Fruit fly (Drosophila melanogaster) whole organism, adult: ENCODE results near the gene Ag5r.

Experiments used
- CG11617 ChIP-seq: fragments of 200-800 bp; sonication (Bioruptor generic); optimal IDR thresholded peaks from 2 replicates; lab custom pipeline; 2017; ENCODE audit warnings: mild to moderate bottlenecking, missing biosample characterization, missing genetic modification reagents, missing genetic modification characterization
- CG12768 ChIP-seq: fragments of 200-800 bp; sonication (Bioruptor generic); optimal IDR thresholded peaks from 2 replicates; lab custom pipeline; 2017; ENCODE audit warnings: missing biosample characterization, missing genetic modification characterization, mild to moderate bottlenecking, moderate library complexity, missing genetic modification reagents
- CG14711 ChIP-seq: fragments of 200-800 bp; sonication (Bioruptor generic); optimal IDR thresholded peaks from 2 replicates; lab custom pipeline; 2018; ENCODE audit warnings: missing biosample characterization, mild to moderate bottlenecking, missing genetic modification characterization, moderate library complexity
- CG1620 ChIP-seq: fragments of 200-800 bp; sonication (Bioruptor generic); optimal IDR thresholded peaks from 2 replicates; lab custom pipeline; 2016; ENCODE audit warnings: missing biosample characterization, missing genetic modification characterization
- CG33017 ChIP-seq: fragments of 200-800 bp; sonication (Bioruptor generic); optimal IDR thresholded peaks from 2 replicates; lab custom pipeline; 2018; ENCODE audit warnings: missing biosample characterization, mild to moderate bottlenecking, missing genetic modification characterization, moderate library complexity
- CG5204 ChIP-seq: fragments of 200-800 bp; sonication (Bioruptor generic); optimal IDR thresholded peaks from 2 replicates; lab custom pipeline; 2016; ENCODE audit warnings: missing biosample characterization, missing genetic modification characterization
- CG7045 ChIP-seq: fragments of 200-800 bp; sonication (Bioruptor generic); optimal IDR thresholded peaks from 2 replicates; lab custom pipeline; 2017; ENCODE audit warnings: missing biosample characterization, mild to moderate bottlenecking, missing genetic modification characterization
- CG7101 ChIP-seq: fragments of 200-800 bp; sonication (Bioruptor generic); optimal IDR thresholded peaks from 2 replicates; lab custom pipeline; 2018; ENCODE audit warnings: missing biosample characterization, mild to moderate bottlenecking, missing genetic modification characterization, moderate library complexity
- Clk ChIP-seq: fragments of 200-800 bp; sonication (Bioruptor generic); optimal IDR thresholded peaks from 2 replicates; lab custom pipeline; 2017; ENCODE audit warnings: missing biosample characterization, missing genetic modification characterization
- Crg-1 ChIP-seq: fragments of 200-800 bp; sonication (Bioruptor generic); optimal IDR thresholded peaks from 2 replicates; lab custom pipeline; 2016; ENCODE audit warnings: missing biosample characterization, missing genetic modification characterization
- Hr96 ChIP-seq: fragments of 200-800 bp; sonication (Bioruptor generic); optimal IDR thresholded peaks from 2 replicates; lab custom pipeline; 2016; ENCODE audit warnings: missing biosample characterization, missing genetic modification characterization
- Mnt ChIP-seq: fragments of 200-800 bp; sonication (Bioruptor generic); optimal IDR thresholded peaks from 2 replicates; lab custom pipeline; 2016; ENCODE audit warnings: missing biosample characterization, mild to moderate bottlenecking, missing genetic modification characterization
- bab1 ChIP-seq: fragments of 200-800 bp; sonication (Bioruptor generic); optimal IDR thresholded peaks from 3 replicates; lab custom pipeline; 2019; ENCODE audit warnings: missing biosample characterization, mild to moderate bottlenecking, missing genetic modification characterization, moderate library complexity
- cic ChIP-seq: fragments of 200-800 bp; sonication (Bioruptor generic); optimal IDR thresholded peaks from 2 replicates; lab custom pipeline; 2017; ENCODE audit warnings: missing biosample characterization, mild to moderate bottlenecking, missing genetic modification characterization, moderate library complexity
- cnc ChIP-seq, 2 experiments: fragments of >200 bp; optimal IDR thresholded peaks; 2 replicates each; lab custom pipeline; 2017
- kay ChIP-seq: fragments of 200-800 bp; sonication (Bioruptor generic); peaks from one replicate; lab custom pipeline; 2016; ENCODE audit warnings: missing biosample characterization, missing genetic modification characterization, borderline replicate concordance
- ovo ChIP-seq: fragments of 200-800 bp; sonication (Bioruptor generic); optimal IDR thresholded peaks from 2 replicates; lab custom pipeline; 2016; ENCODE audit warnings: missing biosample characterization, missing genetic modification characterization
- pad ChIP-seq: fragments of 200-800 bp; sonication (Bioruptor generic); optimal IDR thresholded peaks from 3 replicates; lab custom pipeline; 2017; ENCODE audit warnings: missing biosample characterization, missing genetic modification characterization, mild to moderate bottlenecking, moderate library complexity, missing genetic modification reagents
- tj ChIP-seq: fragments of 200-800 bp; sonication (Bioruptor generic); optimal IDR thresholded peaks from 3 replicates; lab custom pipeline; 2017; ENCODE audit warnings: missing biosample characterization, mild to moderate bottlenecking, missing genetic modification characterization, moderate library complexity
- toe ChIP-seq: fragments of 200-800 bp; sonication (Bioruptor generic); optimal IDR thresholded peaks from 2 replicates; lab custom pipeline; 2016; ENCODE audit warnings: missing biosample characterization, missing genetic modification characterization

The Ag5r gene

DNA sequence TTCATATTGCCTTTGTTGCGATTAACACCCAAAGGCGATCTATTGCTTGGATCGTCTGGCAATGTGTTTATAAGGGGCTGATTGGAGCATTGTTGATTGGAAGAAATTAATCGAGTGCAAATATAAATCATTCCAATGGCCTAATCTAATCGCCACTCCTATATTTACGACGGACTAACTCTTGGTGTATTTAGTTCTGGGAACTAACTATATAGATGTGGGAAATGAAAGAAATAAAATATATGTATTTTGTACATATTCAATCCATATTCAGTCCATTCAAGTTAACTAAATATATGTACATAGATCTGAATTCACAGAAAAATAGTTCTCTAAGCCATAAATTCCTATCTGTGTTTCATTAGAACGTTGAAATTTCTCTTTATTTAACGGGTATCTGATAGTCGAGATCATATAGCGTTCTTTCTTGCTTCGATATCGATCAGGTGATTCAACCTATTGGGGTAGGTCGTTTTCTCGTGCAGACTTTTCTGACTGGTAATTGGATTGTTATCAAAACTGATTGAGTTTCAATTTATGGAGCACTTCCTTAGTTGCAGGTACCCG, 2.3 kb downstream of the Ag5r start, which contains the start of gene Ag5r2:
Gene Ag5r2, minus strand, starts transcription at position 51 of the 567 bp plus-strand sequence.
- no peak for TF ChIP-seq CG5204
- TF ChIP-seq CG12768 (GFP tag; lab: Kevin White, UChicago) = no peak
- TF ChIP-seq Mnt (GFP tag; lab: Kevin White, UChicago) = no peak
- no peak for TF ChIP-seq CG14711
- TF ChIP-seq CG11617 (GFP tag; lab: Kevin White, UChicago) = no peak
- TF ChIP-seq cnc (optimal IDR thresholded peaks at IDR 0.05; lab: Kevin White, UChicago) = no peak
- TF ChIP-seq toe (GFP tag; lab: Kevin White, UChicago) = no peak
- TF ChIP-seq bab1 (GFP tag; lab: Kevin White, UChicago) = no peak
- no peak for TF ChIP-seq kay (GFP tag; lab: Kevin White, UChicago)
- TF ChIP-seq ovo (GFP tag; lab: Kevin White, UChicago) = no peak
- TF ChIP-seq CG1620 (GFP tag; lab: Kevin White, UChicago) = no peak
- TF ChIP-seq pad = no peak

dm6 chrX:14776474-14776873, 9.9 kb downstream of the Ag5r start, which contains the start of gene CG5347:
TSS of gene CG5347 (plus strand) at chrX:14776774.
- TF ChIP-seq CG12768 (GFP tag; lab: Kevin White, UChicago) = no peak
- no peak for TF ChIP-seq CG1620 (GFP tag; lab: Kevin White, UChicago)
- no peak for TF ChIP-seq pad
- no peak for TF ChIP-seq Clk (GFP tag; lab: Kevin White, UChicago)
- no peak for TF ChIP-seq CG5204
- no peak for TF ChIP-seq CG7045 (GFP tag; lab: Kevin White, UChicago)
- TF ChIP-seq bab1 (GFP tag; lab: Kevin White, UChicago) = no peak
- TF ChIP-seq CG33017 (tag; lab: Kevin White, UChicago) = no peak
- no peak for TF ChIP-seq cnc (optimal IDR thresholded peaks at IDR 0.05; lab: Kevin White, UChicago)
- no peak for TF ChIP-seq toe (GFP tag; lab: Kevin White, UChicago)
- TF ChIP-seq CG11617 (GFP tag; lab: Kevin White, UChicago) = no peak
- TF ChIP-seq cic (GFP tag; lab: Kevin White, UChicago) = no peak
- TF ChIP-seq kay (GFP tag; lab: Kevin White, UChicago) = no peak
- TF ChIP-seq Hr96 (GFP tag; lab: Kevin White, UChicago) = no peak
- no peak for TF ChIP-seq CG7101 (tag; lab: Kevin White, UChicago)
- no peak for TF ChIP-seq ovo (GFP tag; lab: Kevin White, UChicago)

DNA sequence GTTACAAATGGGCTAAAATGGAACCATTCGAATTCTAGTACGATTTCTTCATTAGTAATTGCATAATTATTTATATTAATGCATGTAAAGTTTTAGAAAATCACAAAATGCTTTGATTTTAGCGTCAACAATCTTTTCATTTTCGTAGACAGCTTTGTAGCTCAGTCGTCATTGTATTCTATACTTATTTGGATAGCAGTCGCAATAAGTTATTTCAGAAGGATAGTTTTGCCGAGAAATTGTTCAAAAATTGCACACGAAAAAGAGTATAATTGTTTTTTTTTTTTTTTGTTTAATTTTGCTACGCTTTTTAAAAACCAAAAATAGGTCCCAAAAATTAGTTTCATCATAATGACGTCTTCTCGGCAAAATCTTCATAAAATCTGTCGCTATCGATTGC, 11.3 kb downstream of the Ag5r start, which contains the start of gene CG5334:
Gene CG5334, plus strand, starts transcription at position 301 of the 400 bp plus-strand sequence.
- TF ChIP-seq Crg-1 (GFP tag; lab: Kevin White, UChicago) (no peak), CG14711 (no peak), Clk (GFP tag; lab: Kevin White, UChicago) (no peak), tj (GFP tag; lab: Kevin White, UChicago) (no peak), bab1 (GFP tag; lab: Kevin White, UChicago) (no peak), CG1620 (GFP tag; lab: Kevin White, UChicago) (no peak), pad (no peak), CG12768 (GFP tag; lab: Kevin White, UChicago) (no peak), ovo (GFP tag; lab: Kevin White, UChicago) (no peak)

DNA sequence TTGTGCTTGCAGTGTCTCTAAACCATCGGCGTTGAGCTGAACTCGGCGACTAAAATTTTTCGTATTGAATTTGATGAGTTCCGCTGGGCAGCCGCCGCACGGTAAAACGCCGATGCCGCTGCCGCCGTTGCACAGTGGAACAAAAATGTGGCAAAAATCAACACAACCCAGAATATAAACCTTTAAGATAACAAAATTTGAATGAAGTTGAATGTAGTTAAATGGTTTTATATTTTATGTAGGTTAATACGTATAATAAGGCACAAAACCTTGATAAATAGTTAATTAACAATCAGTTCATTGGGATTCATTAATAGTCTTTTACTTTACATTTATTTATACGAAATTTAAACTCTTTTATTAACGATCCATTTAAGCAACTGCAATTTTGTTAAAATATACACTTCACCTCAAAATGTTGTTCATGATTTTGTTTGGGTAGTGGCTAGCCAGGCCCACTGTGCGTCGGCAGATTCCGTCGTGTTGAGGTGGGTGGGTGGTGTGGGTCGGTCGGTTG, 20.6 kb downstream of the Ag5r start, which contains the start of gene CG15890:
Gene CG15890, minus strand, starts transcription at position 51 of the 517 bp plus-strand sequence.
- TF ChIP-seq kay (GFP tag; lab: Kevin White, UChicago) (no peak), CG5204 (no peak), ovo (GFP tag; lab: Kevin White, UChicago) (no peak), pad (no peak), bab1 (GFP tag; lab: Kevin White, UChicago) (no peak), CG33017 (tag; lab: Kevin White, UChicago) (no peak), CG1620 (GFP tag; lab: Kevin White, UChicago) (no peak), Mnt (GFP tag; lab: Kevin White, UChicago) (no peak)

- TF ChIP-seq cnc (optimal IDR thresholded peaks at IDR 0.05; lab: Kevin White, UChicago) = no peak
- no peak for TF ChIP-seq toe (GFP tag; lab: Kevin White, UChicago)
- no peak for TF ChIP-seq tj (GFP tag; lab: Kevin White, UChicago)
- no peak for TF ChIP-seq CG12768 (GFP tag; lab: Kevin White, UChicago)
- TF ChIP-seq Hr96 (GFP tag; lab: Kevin White, UChicago) = no peak
- TF ChIP-seq pad = no peak
- TF ChIP-seq ovo (GFP tag; lab: Kevin White, UChicago) = no peak
- no peak for TF ChIP-seq CG5204
- TF ChIP-seq kay (GFP tag; lab: Kevin White, UChicago) = no peak
- no peak for TF ChIP-seq CG33017 (tag; lab: Kevin White, UChicago)
- no peak for TF ChIP-seq cic (GFP tag; lab: Kevin White, UChicago)
- no peak for TF ChIP-seq Mnt (GFP tag; lab: Kevin White, UChicago)
Observed at dm6 chrX:14765024-14765423, 21.3 kb downstream of the Ag5r start.

dm6 chrX:14751162-14751561, 35.2 kb downstream of the Ag5r start:
- TF ChIP-seq CG11617 (GFP tag; lab: Kevin White, UChicago) (no peak), CG5204 (no peak)
